Fruit fly (Drosophila melanogaster) whole organism, pupa: ENCODE data around the gene mRpS7.

Experiments used
- CG10348 ChIP-seq: fragments of 200-800 bp; sonication (Bioruptor generic); IDR thresholded peaks from 2 replicates; pipeline ENCODE4 v1.3.6; 2022; ENCODE audit warnings: missing biosample characterization, missing genetic modification characterization
- CG14655 ChIP-seq: fragments of 200-800 bp; sonication (Bioruptor generic); optimal IDR thresholded peaks from 3 replicates; lab custom pipeline; 2017; ENCODE audit warnings: mild to moderate bottlenecking, missing biosample characterization, missing genetic modification reagents, missing genetic modification characterization
- CG15710 ChIP-seq: fragments of 200-800 bp; sonication (Bioruptor generic); optimal IDR thresholded peaks from 2 replicates; lab custom pipeline; 2018; ENCODE audit warnings: missing biosample characterization, mild to moderate bottlenecking, missing genetic modification characterization, moderate library complexity
- CG32121 ChIP-seq: fragments of 200-800 bp; sonication (Bioruptor generic); IDR thresholded peaks from 2 replicates; pipeline ENCODE4 v1.3.6; 2022; ENCODE audit warnings: missing biosample characterization, missing genetic modification characterization
- CG4496 ChIP-seq: fragments of 200-800 bp; sonication (Bioruptor generic); IDR thresholded peaks from 3 replicates; pipeline ENCODE4 v1.3.6; 2022; ENCODE audit warnings: missing biosample characterization, missing genetic modification characterization
- CG8159 ChIP-seq: fragments of 200-800 bp; sonication (Bioruptor generic); optimal IDR thresholded peaks from 3 replicates; lab custom pipeline; 2018; ENCODE audit warnings: missing biosample characterization, mild to moderate bottlenecking, missing genetic modification characterization, moderate library complexity
- CG8301 ChIP-seq: fragments of 200-800 bp; sonication (Bioruptor generic); optimal IDR thresholded peaks from 2 replicates; lab custom pipeline; 2018; ENCODE audit warnings: missing biosample characterization, mild to moderate bottlenecking, missing genetic modification characterization
- D1 ChIP-seq: fragments of 200-800 bp; sonication (Bioruptor generic); optimal IDR thresholded peaks from 2 replicates; lab custom pipeline; 2018; ENCODE audit warnings: missing biosample characterization, mild to moderate bottlenecking, missing genetic modification characterization, moderate library complexity
- EcR ChIP-seq: fragments of 200-800 bp; sonication (Bioruptor generic); optimal IDR thresholded peaks from 3 replicates; lab custom pipeline; 2019; ENCODE audit warnings: missing biosample characterization, missing genetic modification characterization, mild to moderate bottlenecking, moderate library complexity, missing genetic modification reagents
- Ets98B ChIP-seq: fragments of 200-800 bp; sonication (Bioruptor generic); IDR thresholded peaks from 2 replicates; pipeline ENCODE4 v1.3.6; 2022; ENCODE audit warnings: missing biosample characterization, missing genetic modification characterization
- Snoo ChIP-seq: fragments of 200-800 bp; sonication (Bioruptor generic); optimal IDR thresholded peaks from 3 replicates; lab custom pipeline; 2017; ENCODE audit warnings: missing biosample characterization, mild to moderate bottlenecking, missing genetic modification characterization, inconsistent platforms
- gl ChIP-seq: fragments of 200-800 bp; sonication (Bioruptor generic); optimal IDR thresholded peaks from 2 replicates; lab custom pipeline; 2018; ENCODE audit warnings: missing biosample characterization, mild to moderate bottlenecking, missing genetic modification characterization
- rn ChIP-seq: fragments of 200-800 bp; sonication (Bioruptor generic); IDR thresholded peaks from 2 replicates; pipeline ENCODE4 v1.3.6; 2022; ENCODE audit warnings: missing biosample characterization, missing genetic modification characterization

DNA sequence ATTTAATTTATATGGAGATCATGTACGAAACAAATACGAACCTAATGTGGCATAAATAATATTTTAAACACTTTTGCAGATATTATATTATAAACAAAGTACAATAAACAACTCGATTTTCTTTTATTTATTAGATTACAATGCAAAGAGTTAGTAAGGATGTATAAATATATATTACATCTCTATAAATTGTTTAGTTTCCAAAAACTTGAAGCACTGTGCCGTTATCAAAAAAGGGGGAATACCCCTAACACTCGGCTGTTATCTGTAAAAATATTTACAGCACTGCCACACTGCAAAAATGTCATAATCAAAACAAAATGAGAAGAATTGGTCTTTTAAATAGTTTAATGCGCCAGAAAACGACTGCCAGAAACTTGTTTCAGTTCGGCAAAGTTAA, 42.1 kb downstream of the mRpS7 start, which contains the start of gene CG5188:
- TF ChIP-seq CG4496 = peak; percentile 25; the same call in 1 of the 3 replicates
- no peak for TF ChIP-seq CG14655 (GFP tag; lab: Kevin White, UChicago)
- TF ChIP-seq rn (GFP tag; lab: Robert Waterston, UW) = no peak
- TF ChIP-seq EcR (GFP tag; lab: Kevin White, UChicago) = no peak
- peak; percentile 48 for TF ChIP-seq CG32121 (GFP tag; lab: Robert Waterston, UW)
- no peak for TF ChIP-seq gl (tag; lab: Kevin White, UChicago)
- TF ChIP-seq CG8301 (tag; lab: Kevin White, UChicago) = peak; percentile 50
- TF ChIP-seq CG15710 (tag; lab: Kevin White, UChicago) = peak; percentile 34
- TF ChIP-seq Snoo = peak; percentile 34
- TF ChIP-seq Ets98B (GFP tag; lab: Robert Waterston, UW) = peak; percentile 62; the same call in 1 of the 2 replicates
- TF ChIP-seq CG10348 (GFP tag; lab: Robert Waterston, UW) = no peak
- TF ChIP-seq D1 (tag; lab: Kevin White, UChicago) = no peak
- TF ChIP-seq CG8159 (tag; lab: Kevin White, UChicago) = peak; percentile 48
